Worm (Caenorhabditis elegans): ENCODE measurements around the gene Y39B6A.1.

DNA sequence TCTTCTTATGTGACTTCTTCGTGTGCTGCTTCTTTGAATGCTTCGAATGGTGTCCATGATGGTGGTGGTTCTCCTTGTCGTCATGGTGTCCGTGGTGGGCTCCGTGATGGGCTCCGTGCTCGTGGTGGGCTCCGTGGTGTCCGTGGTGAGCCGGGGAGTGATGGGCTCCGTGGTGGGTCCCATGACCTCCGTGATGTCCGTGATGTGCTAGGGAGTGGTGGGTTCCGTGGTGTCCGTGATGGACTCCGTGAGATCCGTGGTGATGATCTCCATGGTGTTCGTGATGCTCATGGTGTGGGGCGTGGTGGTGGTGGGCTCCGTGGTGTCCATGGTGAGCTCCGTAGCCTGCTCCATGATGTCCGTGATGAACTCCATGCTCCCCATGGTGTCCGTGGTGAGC is 2.2 kb downstream of the Y39B6A.1 start:
- TF ChIP-seq ama-1 (optimal IDR thresholded peaks at IDR 0.05), result no peak
- TF ChIP-seq sea-1 (GFP tag; conservative IDR thresholded peaks at IDR 0.05), result no peak
- no peak for TF ChIP-seq hmbx-1 (tag; optimal IDR thresholded peaks at IDR 0.05)
- TF ChIP-seq ceh-36 (tag; optimal IDR thresholded peaks at IDR 0.05), result no peak
